Fruit fly (Drosophila melanogaster): ENCODE measurements around the gene CG5421.
A peak's percentile ranks its signal among the peaks of the same experiment; 100 is the strongest.

Gene CG5421

dm6 chr2L:12433712-12434534, 14.0 kb downstream of the CG5421 start, which contains the start of gene eRF3 (continued):
- TF ChIP-seq CG2129 (GFP tag; IDR thresholded peaks at IDR 0.05; ENCODE audit: partially characterized antibody) (peak; percentile 22; the same call in 1 of the 2 replicates), Fer3 (tag; optimal IDR thresholded peaks at IDR 0.05) (peak; percentile 74), CG4707 (GFP tag; optimal IDR thresholded peaks at IDR 0.05) (no peak), rib (GFP tag; IDR thresholded peaks at IDR 0.05) (no peak), CG9609 (GFP tag; optimal IDR thresholded peaks at IDR 0.05) (no peak), Bgb (GFP tag; IDR thresholded peaks at IDR 0.05; ENCODE audit: partially characterized antibody) (0 out of 2 replicates have a peak, but pooled peaks have one; percentile 34), Dad (GFP tag; optimal IDR thresholded peaks at IDR 0.05) (no peak), CG5953 (GFP tag; IDR thresholded peaks at IDR 0.05) (no peak), Sox100B (GFP tag; optimal IDR thresholded peaks at IDR 0.05) (peak; percentile 88), ems (GFP tag; optimal IDR thresholded peaks at IDR 0.05) (no peak), CG12236 (GFP tag; optimal IDR thresholded peaks at IDR 0.05) (no peak), Nf-YA (GFP tag; IDR thresholded peaks at IDR 0.05) (no peak; the same call in 1 of the 2 replicates), repo (GFP tag; optimal IDR thresholded peaks at IDR 0.05) (no peak), CG30431 (GFP tag; optimal IDR thresholded peaks at IDR 0.05) (peak; percentile 53), Ravus (GFP tag; IDR thresholded peaks at IDR 0.05) (peak; percentile 27), CG3838 (GFP tag; optimal IDR thresholded peaks at IDR 0.05) (no peak), CG6689 (GFP tag; IDR thresholded peaks at IDR 0.05) (peak; percentile 82), CG9797 (GFP tag; optimal IDR thresholded peaks at IDR 0.05) (no peak), CG11398 (GFP tag; optimal IDR thresholded peaks at IDR 0.05) (no peak), CG6254 (GFP tag; optimal IDR thresholded peaks at IDR 0.05) (no peak), NK7.1 (GFP tag; optimal IDR thresholded peaks at IDR 0.05) (no peak), tin (GFP tag; optimal IDR thresholded peaks at IDR 0.05) (peak; percentile 74), ranshi (GFP tag; IDR thresholded peaks at IDR 0.05) (peak; percentile 76; the same call in 1 of the 2 replicates), Sin3A (optimal IDR thresholded peaks at IDR 0.05) (peak; percentile 26), CG14050 (GFP tag; IDR thresholded peaks at IDR 0.05) (no peak; the same call in 2 of the 3 replicates), bigmax (GFP tag; optimal IDR thresholded peaks at IDR 0.05) (peak; percentile 91), CG16815 (GFP tag; optimal IDR thresholded peaks at IDR 0.05) (peak; percentile 77), prd (optimal IDR thresholded peaks at IDR 0.05) (no peak), prd (GFP tag; IDR thresholded peaks at IDR 0.05) (peak; percentile 83), seq (GFP tag; IDR thresholded peaks at IDR 0.05) (peak; percentile 21; the same call in 1 of the 2 replicates), CG2889 (GFP tag; IDR thresholded peaks at IDR 0.05) (peak; percentile 56; the same call in 2 of the 3 replicates), Rfx (GFP tag; IDR thresholded peaks at IDR 0.05) (peak; percentile 81), ttk (GFP tag; IDR thresholded peaks at IDR 0.05) (peak; percentile 53; the same call in 1 of the 2 replicates), PHDP (tag; optimal IDR thresholded peaks at IDR 0.05) (peak; percentile 78), dan (GFP tag; IDR thresholded peaks at IDR 0.05) (no peak), sug (tag; optimal IDR thresholded peaks at IDR 0.05) (peak; percentile 76), CG11504 (tag; optimal IDR thresholded peaks at IDR 0.05) (peak; percentile 88), CG7271 (tag; optimal IDR thresholded peaks at IDR 0.05) (no peak), CG10959 (GFP tag; IDR thresholded peaks at IDR 0.05) (peak; percentile 25; the same call in 1 of the 2 replicates), bowl (GFP tag; IDR thresholded peaks at IDR 0.05) (no peak), CG7372 (GFP tag; IDR thresholded peaks at IDR 0.05) (peak; percentile 54; the same call in 1 of the 2 replicates), CG4282 (GFP tag; optimal IDR thresholded peaks at IDR 0.05) (peak; percentile 61), Meics (GFP tag; optimal IDR thresholded peaks at IDR 0.05) (peak; percentile 81), CG32767 (GFP tag; IDR thresholded peaks at IDR 0.05) (no peak; the same call in 1 of the 2 replicates), CG3065 (GFP tag; optimal IDR thresholded peaks at IDR 0.05) (peak; percentile 19), fd3F (GFP tag; optimal IDR thresholded peaks at IDR 0.05) (peak; percentile 78), Nf-YB (GFP tag; optimal IDR thresholded peaks at IDR 0.05) (peak; percentile 55), insv (GFP tag; optimal IDR thresholded peaks at IDR 0.05) (peak in 1 of 2 experiments; percentile 16), gem (tag; optimal IDR thresholded peaks at IDR 0.05) (peak; percentile 95), HLH54F (GFP tag; optimal IDR thresholded peaks at IDR 0.05) (no peak)

Measured in whole organism, embryonic.